Fruit fly (Drosophila melanogaster) whole organism, embryonic: ENCODE measurements around the gene Hsp83.

ENCODE experiments used
- Ada2b ChIP-seq: fragments of 200-800 bp; sonication (Bioruptor generic); IDR thresholded peaks from 2 replicates; pipeline ENCODE4 v1.3.6; 2022; ENCODE audit warnings: missing biosample characterization, missing genetic modification characterization
- Atf3 ChIP-seq: fragments of 200-800 bp; sonication (Bioruptor generic); optimal IDR thresholded peaks from 3 replicates; lab custom pipeline; 2016; ENCODE audit warnings: missing biosample characterization, missing genetic modification characterization
- CG10959 ChIP-seq: fragments of 200-800 bp; sonication (Bioruptor generic); IDR thresholded peaks from 2 replicates; pipeline ENCODE4 v1.3.6; 2022; ENCODE audit warnings: missing biosample characterization, missing genetic modification characterization
- CG12236 ChIP-seq: fragments of 200-800 bp; sonication (Bioruptor generic); optimal IDR thresholded peaks from 2 replicates; lab custom pipeline; 2016; ENCODE audit warnings: missing biosample characterization, missing genetic modification characterization
- CG12391 ChIP-seq: fragments of 200-800 bp; sonication (Bioruptor generic); optimal IDR thresholded peaks from 3 replicates; lab custom pipeline; 2018; ENCODE audit warnings: missing biosample characterization, mild to moderate bottlenecking, missing genetic modification characterization, moderate library complexity
- CG13123 ChIP-seq: fragments of 200-800 bp; sonication (Bioruptor generic); optimal IDR thresholded peaks from 2 replicates; lab custom pipeline; 2016; ENCODE audit warnings: missing biosample characterization, missing genetic modification characterization
- CG13287 ChIP-seq: fragments of 200-800 bp; sonication (Bioruptor generic); IDR thresholded peaks from 2 replicates; pipeline ENCODE4 v1.3.6; 2022; ENCODE audit warnings: missing biosample characterization, missing genetic modification characterization; ENCODE audit not compliant: partially characterized antibody
- CG1603 ChIP-seq: fragments of 200-800 bp; sonication (Bioruptor generic); optimal IDR thresholded peaks from 2 replicates; lab custom pipeline; 2019; ENCODE audit warnings: missing biosample characterization, mild to moderate bottlenecking, missing genetic modification characterization, moderate library complexity
- CG17568 ChIP-seq: fragments of 200-800 bp; sonication (Bioruptor generic); optimal IDR thresholded peaks from 2 replicates; lab custom pipeline; 2018; ENCODE audit warnings: missing biosample characterization, mild to moderate bottlenecking, missing genetic modification characterization, moderate library complexity
- CG1792 ChIP-seq: fragments of 200-800 bp; sonication (Bioruptor generic); optimal IDR thresholded peaks from 2 replicates; lab custom pipeline; 2016; ENCODE audit warnings: missing biosample characterization, missing genetic modification characterization
- CG18262 ChIP-seq: fragments of 200-800 bp; optimal IDR thresholded peaks from 3 replicates; lab custom pipeline; 2019; ENCODE audit warnings: missing biosample characterization, mild to moderate bottlenecking, missing genetic modification characterization, moderate library complexity
- CG18599 ChIP-seq: fragments of 200-800 bp; sonication (Bioruptor generic); optimal IDR thresholded peaks from 3 replicates; lab custom pipeline; 2017; ENCODE audit warnings: missing biosample characterization, missing genetic modification characterization, mild to moderate bottlenecking, moderate library complexity, missing genetic modification reagents
- CG3281 ChIP-seq: fragments of 200-800 bp; sonication (Bioruptor generic); optimal IDR thresholded peaks from 3 replicates; lab custom pipeline; 2017; ENCODE audit warnings: missing biosample characterization, mild to moderate bottlenecking, missing genetic modification characterization
- CG6654 ChIP-seq: fragments of 200-800 bp; sonication (Bioruptor generic); optimal IDR thresholded peaks from 2 replicates; lab custom pipeline; 2017; ENCODE audit warnings: missing biosample characterization, mild to moderate bottlenecking, missing genetic modification characterization
- CG8290 ChIP-seq, 3 experiments: fragments of 200-800 bp; sonication (Bioruptor generic); optimal IDR thresholded peaks; 2 replicates each; lab custom pipeline; 2016 to 2019; ENCODE audit warnings: missing biosample characterization in 3 of 3, missing genetic modification characterization in 3 of 3, mild to moderate bottlenecking in 2 of 3, moderate library complexity in 1 of 3
- CG8924 ChIP-seq: fragments of 200-800 bp; optimal IDR thresholded peaks from 3 replicates; lab custom pipeline; 2019; ENCODE audit warnings: missing biosample characterization, mild to moderate bottlenecking, missing genetic modification characterization, moderate library complexity
- CG9727 ChIP-seq: fragments of 200-800 bp; sonication (Bioruptor generic); optimal IDR thresholded peaks from 3 replicates; lab custom pipeline; 2017; ENCODE audit warnings: missing biosample characterization, mild to moderate bottlenecking, missing genetic modification characterization
- Fer2 ChIP-seq: fragments of 200-800 bp; sonication (Bioruptor generic); optimal IDR thresholded peaks from 2 replicates; lab custom pipeline; 2018; ENCODE audit warnings: missing biosample characterization, mild to moderate bottlenecking, missing genetic modification characterization, moderate library complexity
- Fer3 ChIP-seq: fragments of 200-800 bp; sonication (Bioruptor generic); optimal IDR thresholded peaks from 2 replicates; lab custom pipeline; 2018; ENCODE audit warnings: missing biosample characterization, mild to moderate bottlenecking, missing genetic modification characterization, moderate library complexity
- MTF-1 ChIP-seq: fragments of 200-800 bp; sonication (Bioruptor generic); optimal IDR thresholded peaks from 2 replicates; lab custom pipeline; 2018; ENCODE audit warnings: missing biosample characterization, mild to moderate bottlenecking, missing genetic modification characterization, borderline replicate concordance
- NFAT ChIP-seq: fragments of 200-800 bp; sonication (Bioruptor generic); IDR thresholded peaks from 2 replicates; pipeline ENCODE4 v1.3.6; 2022; ENCODE audit warnings: missing biosample characterization, missing genetic modification characterization
- Nf-YC ChIP-seq: fragments of 200-800 bp; optimal IDR thresholded peaks from 3 replicates; lab custom pipeline; 2019; ENCODE audit warnings: missing biosample characterization, mild to moderate bottlenecking, missing genetic modification characterization, moderate library complexity
- Oaz ChIP-seq: fragments of 200-800 bp; sonication (Bioruptor generic); IDR thresholded peaks from 2 replicates; pipeline ENCODE4 v1.3.6; 2022; ENCODE audit warnings: missing biosample characterization, missing genetic modification characterization
- Ptx1 ChIP-seq: fragments of 200-800 bp; sonication (Bioruptor generic); IDR thresholded peaks from 2 replicates; pipeline ENCODE4 v1.3.6; 2022; ENCODE audit warnings: missing biosample characterization, missing genetic modification characterization
- Rx ChIP-seq: fragments of 200-800 bp; sonication (Bioruptor generic); IDR thresholded peaks from 2 replicates; pipeline ENCODE4 v1.3.6; 2022; ENCODE audit warnings: missing biosample characterization, missing genetic modification characterization
- Sin3A ChIP-seq: fragments of >200 bp; optimal IDR thresholded peaks from 2 replicates; lab custom pipeline; 2018
- Trl ChIP-seq, 3 experiments: fragments of >200 bp in 2 of 3; fragments of 200-800 bp in 1 of 3; sonication (Bioruptor generic) in 1 of 3; optimal IDR thresholded peaks; 2 replicates in 1 of 3; 3 replicates in 2 of 3; lab custom pipeline; 2016 to 2017; ENCODE audit warnings: missing biosample characterization in 1 of 3, missing genetic modification characterization in 1 of 3
- ase ChIP-seq: fragments of 200-800 bp; sonication (Bioruptor generic); IDR thresholded peaks from 3 replicates; pipeline ENCODE4 v1.3.6; 2022; ENCODE audit warnings: missing biosample characterization, missing genetic modification characterization
- bcd ChIP-seq: fragments of 200-800 bp; sonication (Bioruptor generic); optimal IDR thresholded peaks from 2 replicates; lab custom pipeline; 2017; ENCODE audit warnings: missing biosample characterization, mild to moderate bottlenecking, missing genetic modification characterization
- bigmax ChIP-seq: fragments of 200-800 bp; sonication (Bioruptor generic); optimal IDR thresholded peaks from 2 replicates; lab custom pipeline; 2018; ENCODE audit warnings: missing biosample characterization, mild to moderate bottlenecking, missing genetic modification characterization
- cato ChIP-seq: fragments of 200-800 bp; sonication (Bioruptor generic); optimal IDR thresholded peaks from 2 replicates; lab custom pipeline; 2016; ENCODE audit warnings: missing biosample characterization, missing genetic modification characterization, borderline replicate concordance
- crc ChIP-seq: fragments of 200-800 bp; sonication (Bioruptor generic); optimal IDR thresholded peaks from 2 replicates; lab custom pipeline; 2016; ENCODE audit warnings: missing biosample characterization, missing genetic modification characterization
- dpn ChIP-seq, 2 experiments: fragments of 200-800 bp; sonication (Bioruptor generic); optimal IDR thresholded peaks; 3 replicates each; lab custom pipeline; 2016; ENCODE audit warnings: missing biosample characterization in 2 of 2, missing genetic modification characterization in 2 of 2
- fd102C ChIP-seq: fragments of 200-800 bp; sonication (Bioruptor generic); optimal IDR thresholded peaks from 2 replicates; lab custom pipeline; 2018; ENCODE audit warnings: missing biosample characterization, mild to moderate bottlenecking, missing genetic modification characterization, moderate library complexity
- gem ChIP-seq: fragments of 200-800 bp; sonication (Bioruptor generic); optimal IDR thresholded peaks from 2 replicates; lab custom pipeline; 2019; ENCODE audit warnings: missing biosample characterization, mild to moderate bottlenecking, missing genetic modification characterization, moderate library complexity
- grn ChIP-seq: fragments of 200-800 bp; sonication (Bioruptor generic); optimal IDR thresholded peaks from 3 replicates; lab custom pipeline; 2017; ENCODE audit warnings: missing biosample characterization, missing genetic modification characterization
- lab ChIP-seq: fragments of 200-800 bp; sonication (Bioruptor generic); optimal IDR thresholded peaks from 3 replicates; lab custom pipeline; 2017; ENCODE audit warnings: missing biosample characterization, missing genetic modification characterization, mild to moderate bottlenecking, moderate library complexity, missing genetic modification reagents
- pfk ChIP-seq: fragments of 200-800 bp; sonication (Bioruptor generic); optimal IDR thresholded peaks from 2 replicates; lab custom pipeline; 2018; ENCODE audit warnings: missing biosample characterization, mild to moderate bottlenecking, missing genetic modification characterization, moderate library complexity
- pnt ChIP-seq: fragments of 200-800 bp; sonication (Bioruptor generic); optimal IDR thresholded peaks from 3 replicates; lab custom pipeline; 2016; ENCODE audit warnings: missing biosample characterization, missing genetic modification characterization
- repo ChIP-seq: fragments of 200-800 bp; sonication (Bioruptor generic); optimal IDR thresholded peaks from 2 replicates; lab custom pipeline; 2016; ENCODE audit warnings: missing biosample characterization, missing genetic modification characterization
- sc ChIP-seq, 3 experiments: fragments of >200 bp in 2 of 3; fragments of 200-800 bp in 1 of 3; sonication (Bioruptor generic) in 1 of 3; optimal IDR thresholded peaks; 2 replicates in 2 of 3; 3 replicates in 1 of 3; lab custom pipeline; 2017; ENCODE audit warnings: mild to moderate bottlenecking in 1 of 3, missing biosample characterization in 1 of 3, missing genetic modification characterization in 1 of 3, missing genetic modification reagents in 1 of 3
- schlank ChIP-seq: fragments of 200-800 bp; sonication (Bioruptor generic); optimal IDR thresholded peaks from 2 replicates; lab custom pipeline; 2018; ENCODE audit warnings: missing biosample characterization, mild to moderate bottlenecking, missing genetic modification characterization
- sens ChIP-seq: fragments of 200-800 bp; sonication (Bioruptor generic); peaks from one replicate; lab custom pipeline; 2016; ENCODE audit warnings: missing biosample characterization, missing genetic modification characterization
- ssp ChIP-seq: fragments of 200-800 bp; sonication (Bioruptor generic); IDR thresholded peaks from 2 replicates; pipeline ENCODE4 v1.3.6; 2022; ENCODE audit warnings: missing biosample characterization, missing genetic modification characterization
- stc ChIP-seq: fragments of 200-800 bp; sonication (Bioruptor generic); IDR thresholded peaks from 2 replicates; pipeline ENCODE4 v1.3.6; 2022; ENCODE audit warnings: missing biosample characterization, missing genetic modification characterization
- tx ChIP-seq: fragments of 200-800 bp; sonication (Bioruptor generic); optimal IDR thresholded peaks from 2 replicates; lab custom pipeline; 2016; ENCODE audit warnings: missing biosample characterization, missing genetic modification characterization
- zfh2 ChIP-seq: fragments of 200-800 bp; sonication (Bioruptor generic); optimal IDR thresholded peaks from 2 replicates; lab custom pipeline; 2016; ENCODE audit warnings: missing biosample characterization, missing genetic modification characterization

Hsp83 gene

dm6 chr3L:3198447-3199402, 6.0 kb downstream of the Hsp83 start, which contains the start of the genes CG32276 and gry (continued):
- TF ChIP-seq Atf3 (GFP tag; lab: Kevin White, UChicago) (peak; percentile 63), pfk (GFP tag; lab: Kevin White, UChicago) (peak; percentile 57), lab (GFP tag; lab: Kevin White, UChicago) (peak; percentile 87), CG12236 (GFP tag; lab: Kevin White, UChicago) (peak; percentile 41), dpn (GFP tag; optimal IDR thresholded peaks at IDR 0.05; lab: Kevin White, UChicago) (peak; percentile 76 to 81), CG8290 (GFP tag; optimal IDR thresholded peaks at IDR 0.05; lab: Kevin White, UChicago) (no peak), CG8290 (tag; optimal IDR thresholded peaks at IDR 0.05; lab: Kevin White, UChicago) (peak in 1 of 2 experiments; percentile 15), NFAT (GFP tag; lab: Robert Waterston, UW) (peak; percentile 75), grn (GFP tag; lab: Kevin White, UChicago) (no peak), ase (GFP tag; lab: Robert Waterston, UW) (peak; percentile 58; the same call in 1 of the 3 replicates), CG1603 (tag; lab: Kevin White, UChicago) (peak; percentile 86), Fer3 (tag; lab: Kevin White, UChicago) (peak; percentile 72), bcd (GFP tag; lab: Kevin White, UChicago) (peak; percentile 73), Ptx1 (GFP tag; lab: Robert Waterston, UW) (peak; percentile 77), zfh2 (GFP tag; lab: Kevin White, UChicago) (peak; percentile 85), CG18262 (tag; lab: Kevin White, UChicago) (peak; percentile 75), stc (peak; percentile 62), CG13123 (GFP tag; lab: Kevin White, UChicago) (peak; percentile 54), ssp (GFP tag; lab: Robert Waterston, UW) (peak; percentile 46), bigmax (GFP tag; lab: Kevin White, UChicago) (no peak), tx (GFP tag; lab: Kevin White, UChicago) (peak; percentile 67), MTF-1 (GFP tag; lab: Kevin White, UChicago) (peak; percentile 42), CG1792 (GFP tag; lab: Kevin White, UChicago) (no peak), sens (GFP tag; lab: Kevin White, UChicago) (peak; percentile 94), Oaz (peak; percentile 60), CG8924 (peak; percentile 82), fd102C (GFP tag; lab: Kevin White, UChicago) (peak; percentile 18), gem (tag; lab: Kevin White, UChicago) (no peak), CG13287 (peak; percentile 63; the same call in 1 of the 2 replicates), repo (GFP tag; lab: Kevin White, UChicago) (peak; percentile 57), Trl (optimal IDR thresholded peaks at IDR 0.05; lab: Kevin White, UChicago) (peak in 1 of 2 experiments; percentile 14), Trl (GFP tag; optimal IDR thresholded peaks at IDR 0.05; lab: Kevin White, UChicago) (peak; percentile 85), cato (GFP tag; lab: Kevin White, UChicago) (peak; percentile 60), schlank (tag; lab: Kevin White, UChicago) (no peak), crc (GFP tag; lab: Kevin White, UChicago) (peak; percentile 48), Ada2b (peak; percentile 72), CG6654 (GFP tag; lab: Kevin White, UChicago) (no peak), Sin3A (peak; percentile 92), Rx (GFP tag; lab: Robert Waterston, UW) (peak; percentile 14; the same call in 1 of the 2 replicates), CG3281 (peak; percentile 83), Fer2 (peak; percentile 42), CG12391 (tag; lab: Kevin White, UChicago) (peak; percentile 91), sc (optimal IDR thresholded peaks at IDR 0.05; lab: Kevin White, UChicago) (no peak), sc (GFP tag; optimal IDR thresholded peaks at IDR 0.05; lab: Kevin White, UChicago) (no peak), CG9727 (peak; percentile 73), CG17568 (no peak), CG10959 (GFP tag; lab: Robert Waterston, UW) (peak; percentile 43; the same call in 1 of the 2 replicates), pnt (peak; percentile 61), Nf-YC (no peak), CG18599 (GFP tag; lab: Kevin White, UChicago) (peak; percentile 87)
